Fruit fly (Drosophila melanogaster): ENCODE measurements around the gene CG15256.

The CG15256 gene

DNA sequence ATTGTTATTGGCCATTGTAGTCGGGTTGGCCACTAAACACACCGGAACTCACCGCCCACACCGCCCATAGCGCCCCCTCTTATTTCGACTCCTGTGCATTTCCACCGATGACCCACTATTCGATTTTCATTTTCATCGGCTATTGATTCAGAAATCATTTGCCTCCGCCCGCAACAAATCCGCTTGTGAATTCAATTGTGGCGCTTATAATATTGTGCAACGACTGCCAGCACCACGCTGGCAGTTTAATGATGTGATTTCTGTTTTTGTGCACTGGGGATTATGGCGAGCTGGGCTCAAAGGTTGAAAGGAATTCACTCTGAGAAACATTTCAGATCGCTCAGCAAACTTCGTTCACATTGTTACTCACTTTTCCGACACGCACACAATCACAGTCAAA, at the start of gene CG15256:
TSS of gene CG15256 (plus strand) at position 301 of the 400 bp plus-strand sequence.
- TF ChIP-seq Jra (GFP tag; optimal IDR thresholded peaks at IDR 0.05) (no peak), Hnf4 (GFP tag; optimal IDR thresholded peaks at IDR 0.05) (no peak), foxo (GFP tag; optimal IDR thresholded peaks at IDR 0.05) (no peak), jim (GFP tag; optimal IDR thresholded peaks at IDR 0.05) (no peak), dl (GFP tag; optimal IDR thresholded peaks at IDR 0.05; ENCODE audit: insufficient read depth in 1 of 2, partially characterized antibody in 2 of 2) (no peak), Dif (GFP tag; optimal IDR thresholded peaks at IDR 0.05; ENCODE audit: partially characterized antibody) (no peak), HLH106 (tag; optimal IDR thresholded peaks at IDR 0.05) (no peak), Dfd (GFP tag; optimal IDR thresholded peaks at IDR 0.05) (no peak), Abd-B (GFP tag; optimal IDR thresholded peaks at IDR 0.05) (no peak), dsf (GFP tag; optimal IDR thresholded peaks at IDR 0.05; ENCODE audit: borderline replicate concordance) (no peak), ey (GFP tag; optimal IDR thresholded peaks at IDR 0.05) (no peak), Hr83 (GFP tag; optimal IDR thresholded peaks at IDR 0.05; ENCODE audit: poor library complexity, severe bottlenecking) (no peak), Hr78 (GFP tag; optimal IDR thresholded peaks at IDR 0.05) (no peak), br (GFP tag; optimal IDR thresholded peaks at IDR 0.05) (no peak), sv (GFP tag; optimal IDR thresholded peaks at IDR 0.05) (no peak), pan (optimal IDR thresholded peaks at IDR 0.05) (no peak), CG32264 (GFP tag; optimal IDR thresholded peaks at IDR 0.05) (no peak)

DNA sequence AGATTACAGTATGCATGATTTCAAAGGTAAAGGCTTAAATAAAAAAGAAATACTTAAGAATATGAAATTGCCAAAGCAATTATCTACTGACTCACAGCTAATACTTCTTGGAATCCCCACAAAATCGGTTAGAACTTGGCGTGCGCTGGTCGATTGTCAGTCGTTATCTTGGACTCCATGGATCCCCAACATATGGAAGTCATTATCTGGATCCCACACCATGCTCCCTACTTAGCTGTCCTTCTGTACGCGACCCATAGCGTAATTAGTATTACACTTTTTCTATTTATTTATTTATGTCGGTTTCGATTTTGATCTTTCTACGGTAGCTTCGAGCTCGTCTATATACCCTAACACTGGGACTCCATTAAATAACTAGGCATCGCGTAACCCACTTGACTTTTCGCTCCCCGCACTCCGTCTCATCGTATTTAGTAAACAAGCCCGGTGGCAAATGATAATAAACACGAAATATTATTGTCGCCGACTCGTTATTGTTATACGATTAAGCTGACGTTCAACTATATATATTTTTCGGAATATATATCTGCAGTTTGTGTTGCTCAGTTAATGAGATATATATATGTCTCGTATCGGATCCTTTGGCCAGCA, 49.2 kb upstream of the CG15256 start:
- TF ChIP-seq br (GFP tag; optimal IDR thresholded peaks at IDR 0.05) (no peak), Sp1 (GFP tag; optimal IDR thresholded peaks at IDR 0.05) (no peak), CrebA (GFP tag; optimal IDR thresholded peaks at IDR 0.05; ENCODE audit: borderline replicate concordance) (no peak), Abd-B (GFP tag; optimal IDR thresholded peaks at IDR 0.05) (no peak), Mio (GFP tag; optimal IDR thresholded peaks at IDR 0.05) (no peak), OdsH (GFP tag; optimal IDR thresholded peaks at IDR 0.05) (no peak), lola (GFP tag; optimal IDR thresholded peaks at IDR 0.05) (no peak), dsf (GFP tag; optimal IDR thresholded peaks at IDR 0.05; ENCODE audit: borderline replicate concordance) (no peak), h (GFP tag; optimal IDR thresholded peaks at IDR 0.05) (no peak), foxo (GFP tag; optimal IDR thresholded peaks at IDR 0.05) (no peak)

DNA sequence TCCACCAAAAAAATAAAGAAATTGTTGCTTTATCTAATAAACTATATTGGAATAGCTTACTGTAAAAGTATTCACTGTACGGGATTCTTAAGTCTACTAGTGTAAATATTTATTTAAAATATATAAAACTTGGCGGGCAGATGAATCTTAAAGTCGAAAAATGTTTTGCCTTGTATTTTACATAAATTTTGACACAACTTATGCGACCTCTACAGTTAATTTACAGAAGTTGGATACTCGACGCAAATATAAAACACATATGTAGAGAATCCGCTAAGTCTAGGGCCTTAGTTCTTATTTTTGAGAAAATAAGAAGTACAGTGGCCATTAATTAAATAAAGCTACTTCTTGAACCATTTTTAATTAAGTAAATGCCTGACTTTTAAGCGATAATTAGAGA, 45.6 kb upstream of the CG15256 start:
- TF ChIP-seq Sp1 (GFP tag; optimal IDR thresholded peaks at IDR 0.05) (no peak), h (GFP tag; optimal IDR thresholded peaks at IDR 0.05) (no peak), brk (GFP tag; optimal IDR thresholded peaks at IDR 0.05) (no peak), Mio (GFP tag; optimal IDR thresholded peaks at IDR 0.05) (no peak), usp (GFP tag; optimal IDR thresholded peaks at IDR 0.05) (no peak)

DNA sequence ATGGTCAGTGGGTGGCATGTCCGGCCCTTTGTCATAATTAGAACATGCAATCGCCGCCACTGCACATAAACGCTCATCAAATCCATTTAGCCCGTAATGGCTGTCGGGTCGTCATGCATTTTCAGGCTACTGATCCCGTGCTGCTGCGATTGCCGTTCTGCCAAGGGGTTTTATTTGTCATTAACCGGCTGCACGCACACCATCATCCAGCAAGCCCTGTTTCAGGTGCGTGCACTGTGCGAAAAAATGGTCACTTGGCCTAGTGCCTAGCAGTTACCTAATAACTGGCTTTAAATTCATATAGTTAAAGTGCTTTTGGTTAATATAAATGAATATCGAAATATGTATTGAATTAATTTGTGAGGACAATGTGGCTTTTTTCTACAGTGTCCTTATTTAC, 12.8 kb upstream of the CG15256 start:
- no peak for TF ChIP-seq pan (optimal IDR thresholded peaks at IDR 0.05)
- TF ChIP-seq CrebA (GFP tag; optimal IDR thresholded peaks at IDR 0.05; ENCODE audit: borderline replicate concordance), result no peak
- no peak for TF ChIP-seq rgr (GFP tag; optimal IDR thresholded peaks at IDR 0.05)
- TF ChIP-seq Vsx2 (GFP tag; optimal IDR thresholded peaks at IDR 0.05; ENCODE audit: partially characterized antibody), result no peak
- no peak for TF ChIP-seq CG32264 (GFP tag; optimal IDR thresholded peaks at IDR 0.05)
- TF ChIP-seq Hr78 (GFP tag; optimal IDR thresholded peaks at IDR 0.05), result no peak
- no peak for TF ChIP-seq dl (GFP tag; optimal IDR thresholded peaks at IDR 0.05; ENCODE audit: insufficient read depth in 1 of 2, partially characterized antibody in 2 of 2)

DNA sequence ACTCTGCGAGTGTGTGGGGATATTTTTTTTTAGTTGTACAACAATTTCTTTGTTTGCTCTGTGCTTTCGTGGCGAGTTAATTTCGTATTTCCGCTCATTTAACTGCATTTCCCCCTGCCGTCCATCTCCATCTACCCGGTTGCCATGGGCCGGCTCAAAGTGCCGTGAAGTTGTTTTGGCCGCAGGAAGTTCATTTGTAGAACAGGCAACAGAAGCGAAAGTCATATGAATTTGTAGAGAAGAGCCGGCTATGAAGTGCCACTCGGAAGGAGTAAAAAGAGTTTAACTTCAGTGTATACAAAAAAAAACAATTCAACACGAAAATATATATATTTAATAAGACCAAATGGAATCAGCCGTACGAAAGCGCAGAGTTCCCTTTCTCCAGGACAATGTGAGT, 3.0 kb upstream of the CG15256 start, which contains the start of gene Skadu:
TSS of gene Skadu (plus strand) at position 301 of the 400 bp plus-strand sequence.
- TF ChIP-seq foxo (GFP tag; optimal IDR thresholded peaks at IDR 0.05), result no peak
- TF ChIP-seq woc (GFP tag; optimal IDR thresholded peaks at IDR 0.05), result no peak
- no peak for TF ChIP-seq tai (GFP tag; optimal IDR thresholded peaks at IDR 0.05)
- TF ChIP-seq Hnf4 (GFP tag; optimal IDR thresholded peaks at IDR 0.05), result no peak

DNA sequence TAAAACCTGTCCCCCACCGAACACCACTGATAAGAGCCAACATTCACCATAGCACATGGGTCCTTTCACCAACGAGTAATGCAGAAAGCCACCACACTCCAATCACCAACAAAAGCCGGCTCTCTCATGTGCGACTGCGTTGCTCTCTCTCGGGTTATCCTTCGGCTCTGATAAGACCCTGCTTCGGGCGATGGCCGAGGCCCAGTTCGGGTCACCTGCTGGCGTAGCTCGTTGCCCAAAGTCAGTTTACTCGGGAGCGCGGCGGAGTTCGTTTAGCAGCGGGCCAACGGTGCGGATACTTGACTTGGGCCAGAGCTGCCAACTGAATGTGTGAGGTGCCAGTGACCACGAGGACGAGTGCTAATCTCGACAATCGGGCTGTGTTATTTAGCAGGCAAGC, 2.3 kb downstream of the CG15256 start, which contains the start of gene kek3:
TSS of gene kek3 (plus strand) at position 244 of the 400 bp plus-strand sequence.
- TF ChIP-seq usp (GFP tag; optimal IDR thresholded peaks at IDR 0.05) (no peak), br (GFP tag; optimal IDR thresholded peaks at IDR 0.05) (no peak), Rel (GFP tag; optimal IDR thresholded peaks at IDR 0.05) (no peak), Rel (tag; optimal IDR thresholded peaks at IDR 0.05) (no peak), tai (GFP tag; optimal IDR thresholded peaks at IDR 0.05) (no peak)

Measured in whole organism, wandering third instar larva.